Worm (Caenorhabditis elegans) whole organism, late embryonic: Measurements from ENCODE around the gene frpr-6.

ENCODE experiments used
- C38D4.7 ChIP-seq: fragments of 200-800 bp; sonication (Bioruptor generic); optimal IDR thresholded peaks from 2 replicates; lab custom pipeline; 2018; ENCODE audit warnings: mild to moderate bottlenecking, missing genetic modification characterization, moderate library complexity, missing compliant biosample characterization
- K02D7.2 ChIP-seq: sonication (generic microtip); optimal IDR thresholded peaks from 2 replicates; lab custom pipeline; 2017; ENCODE audit warnings: mild to moderate bottlenecking, missing genetic modification characterization, missing compliant biosample characterization
- K09A11.1 ChIP-seq: sonication (generic microtip); optimal IDR thresholded peaks from 2 replicates; lab custom pipeline; 2017; ENCODE audit warnings: antibody characterized with exemption, mild to moderate bottlenecking, missing genetic modification characterization, missing compliant biosample characterization; ENCODE audit not compliant: insufficient read depth
- ahr-1 ChIP-seq: sonication (generic microtip); optimal IDR thresholded peaks from 2 replicates; lab custom pipeline; 2016; ENCODE audit warnings: missing genetic modification characterization, missing compliant biosample characterization
- ceh-14 ChIP-seq: sonication (generic microtip); optimal IDR thresholded peaks from 2 replicates; lab custom pipeline; 2016; ENCODE audit warnings: missing genotype, missing genetic modification characterization, missing compliant biosample characterization
- ceh-18 ChIP-seq: sonication (generic microtip); optimal IDR thresholded peaks from 2 replicates; lab custom pipeline; 2016; ENCODE audit warnings: missing genetic modification characterization, missing compliant biosample characterization
- ceh-22 ChIP-seq: sonication (generic microtip); optimal IDR thresholded peaks from 2 replicates; lab custom pipeline; 2017; ENCODE audit warnings: missing biosample characterization, missing genetic modification characterization
- ceh-24 ChIP-seq: sonication (generic microtip); optimal IDR thresholded peaks from 2 replicates; lab custom pipeline; 2016; ENCODE audit warnings: mild to moderate bottlenecking, missing genetic modification characterization, missing compliant biosample characterization
- ceh-30 ChIP-seq: fragments of 150-350 bp; optimal IDR thresholded peaks from 2 replicates; lab custom pipeline; 2014; ENCODE audit warnings: missing biosample characterization, missing genetic modification characterization
- ceh-31 ChIP-seq: sonication (generic microtip); optimal IDR thresholded peaks from 2 replicates; lab custom pipeline; 2016; ENCODE audit warnings: missing genetic modification characterization, missing compliant biosample characterization
- ceh-34 ChIP-seq: sonication (generic microtip); optimal IDR thresholded peaks from 2 replicates; lab custom pipeline; 2016; ENCODE audit warnings: mild to moderate bottlenecking, missing genetic modification characterization, missing compliant biosample characterization
- ceh-48 ChIP-seq: sonication (generic microtip); optimal IDR thresholded peaks from 2 replicates; lab custom pipeline; 2016; ENCODE audit warnings: missing genetic modification characterization, inconsistent platforms, missing compliant biosample characterization
- ceh-9 ChIP-seq: sonication (generic microtip); optimal IDR thresholded peaks from 2 replicates; lab custom pipeline; 2016; ENCODE audit warnings: mild to moderate bottlenecking, missing genetic modification characterization, inconsistent platforms, missing compliant biosample characterization
- dve-1 ChIP-seq: sonication (generic microtip); optimal IDR thresholded peaks from 2 replicates; lab custom pipeline; 2017; ENCODE audit warnings: antibody characterized with exemption, mild to moderate bottlenecking, missing genetic modification characterization, missing compliant biosample characterization
- elt-2 ChIP-seq: sonication (generic microtip); optimal IDR thresholded peaks from 2 replicates; lab custom pipeline; 2016; ENCODE audit warnings: missing genetic modification reagents, missing genetic modification characterization, missing compliant biosample characterization
- ets-4 ChIP-seq: sonication (generic microtip); optimal IDR thresholded peaks from 2 replicates; lab custom pipeline; 2016; ENCODE audit warnings: missing genetic modification characterization, missing compliant biosample characterization
- fax-1 ChIP-seq: sonication (generic microtip); optimal IDR thresholded peaks from 2 replicates; lab custom pipeline; 2016; ENCODE audit warnings: missing genotype, missing genetic modification characterization, missing compliant biosample characterization
- fkh-10 ChIP-seq: fragments of 150-350 bp; optimal IDR thresholded peaks from 2 replicates; lab custom pipeline; 2014; ENCODE audit warnings: missing biosample characterization, missing genetic modification reagents, missing genetic modification characterization
- fkh-6 ChIP-seq: sonication (generic microtip); optimal IDR thresholded peaks from 2 replicates; lab custom pipeline; 2016; ENCODE audit warnings: missing genetic modification characterization, missing compliant biosample characterization
- gmeb-2 ChIP-seq: sonication (generic microtip); optimal IDR thresholded peaks from 2 replicates; lab custom pipeline; 2016; ENCODE audit warnings: missing genetic modification characterization, inconsistent platforms, missing compliant biosample characterization
- hlh-13 ChIP-seq: fragments of 200-800 bp; sonication (Bioruptor generic); optimal IDR thresholded peaks from 2 replicates; lab custom pipeline; 2018; ENCODE audit warnings: mild to moderate bottlenecking, missing genetic modification characterization, missing compliant biosample characterization
- hlh-15 ChIP-seq: sonication (generic microtip); optimal IDR thresholded peaks from 2 replicates; lab custom pipeline; 2016; ENCODE audit warnings: missing genetic modification characterization, missing compliant biosample characterization
- hlh-8 ChIP-seq: sonication (generic microtip); optimal IDR thresholded peaks from 2 replicates; lab custom pipeline; 2016; ENCODE audit warnings: missing genotype, missing genetic modification characterization, missing compliant biosample characterization
- lin-11 ChIP-seq: fragments of 200-800 bp; sonication (Bioruptor generic); optimal IDR thresholded peaks from 2 replicates; lab custom pipeline; 2018; ENCODE audit warnings: mild to moderate bottlenecking, missing genetic modification characterization, missing compliant biosample characterization
- madf-2 ChIP-seq: sonication (generic microtip); optimal IDR thresholded peaks from 2 replicates; lab custom pipeline; 2017; ENCODE audit warnings: missing genetic modification characterization, missing compliant biosample characterization
- mec-3 ChIP-seq: sonication (generic microtip); optimal IDR thresholded peaks from 2 replicates; lab custom pipeline; 2016; ENCODE audit warnings: borderline replicate concordance, missing genetic modification characterization, missing compliant biosample characterization
- odd-2 ChIP-seq: sonication (generic microtip); optimal IDR thresholded peaks from 2 replicates; lab custom pipeline; 2017; ENCODE audit warnings: antibody characterized with exemption, mild to moderate bottlenecking, missing genetic modification characterization, missing compliant biosample characterization
- pag-3 ChIP-seq: sonication (generic microtip); optimal IDR thresholded peaks from 2 replicates; lab custom pipeline; 2016; ENCODE audit warnings: missing compliant biosample characterization, missing genetic modification characterization, borderline replicate concordance
- pax-1 ChIP-seq: fragments of 150-350 bp; optimal IDR thresholded peaks from 2 replicates; lab custom pipeline; 2014; ENCODE audit warnings: missing biosample characterization, missing genetic modification characterization
- pha-2 ChIP-seq: sonication (generic microtip); optimal IDR thresholded peaks from 2 replicates; lab custom pipeline; 2017; ENCODE audit warnings: mild to moderate bottlenecking, missing genetic modification characterization, missing compliant biosample characterization
- pha-4 ChIP-seq: fragments of 150-350 bp; optimal IDR thresholded peaks from 2 replicates; lab custom pipeline; 2018; ENCODE audit warnings: missing biosample characterization, missing genetic modification reagents, missing genetic modification characterization
- rnt-1 ChIP-seq: sonication (generic microtip); optimal IDR thresholded peaks from 2 replicates; lab custom pipeline; 2016; ENCODE audit warnings: missing genetic modification characterization, missing compliant biosample characterization
- sdc-2 ChIP-seq: sonication (generic microtip); optimal IDR thresholded peaks from 2 replicates; lab custom pipeline; 2016; ENCODE audit warnings: missing genotype, missing genetic modification characterization, missing compliant biosample characterization
- syd-9 ChIP-seq: sonication (generic microtip); optimal IDR thresholded peaks from 2 replicates; lab custom pipeline; 2016; ENCODE audit warnings: mild to moderate bottlenecking, missing genetic modification characterization, moderate library complexity, missing compliant biosample characterization
- unc-3 ChIP-seq, 2 experiments: fragments of 200-800 bp in 1 of 2; sonication (Bioruptor generic) in 1 of 2; sonication (generic microtip) in 1 of 2; conservative IDR thresholded peaks in 1 of 2; optimal IDR thresholded peaks in 1 of 2; 2 replicates each; pipeline versions ENCODE4 v1.3.6 to Lab custom; 2016 to 2022; ENCODE audit warnings: missing compliant biosample characterization in 2 of 2, missing genetic modification characterization in 2 of 2, missing genetic modification reagents in 1 of 2
- unc-42 ChIP-seq: sonication (generic microtip); optimal IDR thresholded peaks from 2 replicates; lab custom pipeline; 2016; ENCODE audit warnings: missing genotype, missing genetic modification characterization, missing compliant biosample characterization
- unc-55 ChIP-seq: sonication (generic microtip); optimal IDR thresholded peaks from 2 replicates; lab custom pipeline; 2017; ENCODE audit warnings: missing biosample characterization, missing genetic modification reagents, missing genetic modification characterization
- ztf-16 ChIP-seq: sonication (generic microtip); optimal IDR thresholded peaks from 2 replicates; lab custom pipeline; 2017; ENCODE audit warnings: missing genetic modification characterization, missing compliant biosample characterization

frpr-6 gene

ce11 chrV:9141297-9141696 lies 40.3 kb upstream of the frpr-6 start, which contains the start of gene pitr-3:
Gene pitr-3, minus strand, starts transcription at chrV:9141397.
- no peak for TF ChIP-seq lin-11 (tag; lab: Kevin White, UChicago)
- no peak for TF ChIP-seq gmeb-2 (tag; lab: Kevin White, UChicago)
- TF ChIP-seq pha-2 (tag; lab: Kevin White, UChicago), result no peak
- TF ChIP-seq elt-2 (tag; lab: Kevin White, UChicago), result no peak
- TF ChIP-seq syd-9 (tag; lab: Kevin White, UChicago), result no peak

- TF ChIP-seq C38D4.7 (GFP tag; lab: Kevin White, UChicago), result no peak
- no peak for TF ChIP-seq unc-55
- no peak for TF ChIP-seq pha-2 (tag; lab: Kevin White, UChicago)
- TF ChIP-seq mec-3 (tag; lab: Kevin White, UChicago), result no peak
Measured at ce11 chrV:9137618-9138017, 36.7 kb upstream of the frpr-6 start, which contains the start of gene pitr-2. Gene pitr-2, minus strand, starts transcription at chrV:9137718.

ce11 chrV:9133950-9134349 lies 33.0 kb upstream of the frpr-6 start, which contains the start of gene B0222.1:
Gene B0222.1, plus strand, starts transcription at chrV:9134255.
- TF ChIP-seq sdc-2 (tag; lab: Kevin White, UChicago), result no peak
- no peak for TF ChIP-seq hlh-13 (GFP tag; lab: Kevin White, UChicago)
- no peak for TF ChIP-seq ztf-16
- no peak for TF ChIP-seq hlh-15 (tag; lab: Kevin White, UChicago)
- TF ChIP-seq C38D4.7 (GFP tag; lab: Kevin White, UChicago), result no peak
- TF ChIP-seq K02D7.2 (tag; lab: Kevin White, UChicago), result no peak
- no peak for TF ChIP-seq fax-1 (tag; lab: Kevin White, UChicago)
- no peak for TF ChIP-seq ceh-22 (tag; lab: Kevin White, UChicago)
- TF ChIP-seq madf-2 (tag; lab: Kevin White, UChicago), result no peak
- no peak for TF ChIP-seq dve-1 (tag; lab: Kevin White, UChicago)
- no peak for TF ChIP-seq pha-4 (tag; lab: Kevin White, UChicago)
- no peak for TF ChIP-seq pag-3 (tag; lab: Kevin White, UChicago)
- no peak for TF ChIP-seq pha-2 (tag; lab: Kevin White, UChicago)

- no peak for TF ChIP-seq hlh-8 (tag; lab: Kevin White, UChicago)
- TF ChIP-seq ceh-24 (tag; lab: Kevin White, UChicago), result no peak
- TF ChIP-seq ceh-22 (tag; lab: Kevin White, UChicago), result no peak
- TF ChIP-seq ceh-18 (tag; lab: Kevin White, UChicago), result no peak
- TF ChIP-seq K09A11.1 (tag; lab: Kevin White, UChicago), result no peak
- TF ChIP-seq pha-2 (tag; lab: Kevin White, UChicago), result no peak
- no peak for TF ChIP-seq hlh-15 (tag; lab: Kevin White, UChicago)
- TF ChIP-seq ets-4 (tag; lab: Kevin White, UChicago), result no peak
- TF ChIP-seq pax-1 (tag; lab: Kevin White, UChicago), result no peak
- no peak for TF ChIP-seq ceh-30 (tag; lab: Kevin White, UChicago)
- no peak for TF ChIP-seq rnt-1
- TF ChIP-seq unc-42 (tag; lab: Kevin White, UChicago), result no peak
- TF ChIP-seq madf-2 (tag; lab: Kevin White, UChicago), result no peak
- TF ChIP-seq ceh-48 (tag; lab: Kevin White, UChicago), result no peak
- no peak for TF ChIP-seq ceh-34 (tag; lab: Kevin White, UChicago)
Measured at ce11 chrV:9132043-9132442, 31.1 kb upstream of the frpr-6 start, which contains the start of gene F21C10.1. Gene F21C10.1, plus strand, starts transcription at chrV:9132343.

- TF ChIP-seq ceh-31 (tag; lab: Kevin White, UChicago) (no peak), odd-2 (tag; lab: Kevin White, UChicago) (no peak), fax-1 (tag; lab: Kevin White, UChicago) (no peak), ahr-1 (tag; lab: Kevin White, UChicago) (no peak), mec-3 (tag; lab: Kevin White, UChicago) (no peak), fkh-10 (GFP tag; lab: Kevin White, UChicago) (no peak), ceh-18 (tag; lab: Kevin White, UChicago) (no peak), hlh-13 (GFP tag; lab: Kevin White, UChicago) (no peak), ceh-14 (tag; lab: Kevin White, UChicago) (no peak), C38D4.7 (GFP tag; lab: Kevin White, UChicago) (no peak), elt-2 (tag; lab: Kevin White, UChicago) (no peak), unc-3 (GFP tag; conservative IDR thresholded peaks at IDR 0.05; lab: Robert Waterston, UW) (no peak), unc-3 (tag; optimal IDR thresholded peaks at IDR 0.05; lab: Kevin White, UChicago) (no peak), syd-9 (tag; lab: Kevin White, UChicago) (no peak), rnt-1 (no peak), ceh-9 (tag; lab: Kevin White, UChicago) (no peak), K09A11.1 (tag; lab: Kevin White, UChicago) (no peak), unc-42 (tag; lab: Kevin White, UChicago) (no peak), fkh-6 (tag; lab: Kevin White, UChicago) (no peak)
Measured at ce11 chrV:9130766-9131165, 29.8 kb upstream of the frpr-6 start, which contains the start of gene F21C10.19. Gene F21C10.19, plus strand, starts transcription at chrV:9131066.
